Fruit fly (Drosophila melanogaster): ENCODE data around the gene CG9130.

Gene CG9130

dm6 chr3L:1256061-1256780 is 4.4 kb downstream of the CG9130 start, which contains the start of gene tfc:
Gene tfc, plus strand, starts transcription at chr3L:1256449.
- TF ChIP-seq Vsx2 (GFP tag; optimal IDR thresholded peaks at IDR 0.05; ENCODE audit: partially characterized antibody) = peak; percentile 43
- TF ChIP-seq CG9705 (GFP tag; optimal IDR thresholded peaks at IDR 0.05) = no peak
- no peak for TF ChIP-seq Rel (GFP tag; optimal IDR thresholded peaks at IDR 0.05)
- TF ChIP-seq Rel (tag; optimal IDR thresholded peaks at IDR 0.05) = peak; percentile 17
- peak; percentile 65 for TF ChIP-seq h (GFP tag; optimal IDR thresholded peaks at IDR 0.05)
- TF ChIP-seq GATAd (GFP tag; optimal IDR thresholded peaks at IDR 0.05) = no peak
- TF ChIP-seq br (GFP tag; optimal IDR thresholded peaks at IDR 0.05) = peak; percentile 7
- TF ChIP-seq jim (GFP tag; optimal IDR thresholded peaks at IDR 0.05) = peak; percentile 12
- no peak for TF ChIP-seq woc (GFP tag; optimal IDR thresholded peaks at IDR 0.05)
- TF ChIP-seq foxo (GFP tag; optimal IDR thresholded peaks at IDR 0.05) = peak in 1 of 2 experiments; percentile 10
- no peak for TF ChIP-seq psq (GFP tag; optimal IDR thresholded peaks at IDR 0.05)
- TF ChIP-seq pan (optimal IDR thresholded peaks at IDR 0.05) = no peak
- no peak for TF ChIP-seq lola (GFP tag; optimal IDR thresholded peaks at IDR 0.05)
- peak; percentile 35 for TF ChIP-seq fru (GFP tag; optimal IDR thresholded peaks at IDR 0.05)
- TF ChIP-seq dl (GFP tag; optimal IDR thresholded peaks at IDR 0.05; ENCODE audit: insufficient read depth in 1 of 2, partially characterized antibody in 2 of 2) = no peak
- peak; percentile 9 for TF ChIP-seq rgr (GFP tag; optimal IDR thresholded peaks at IDR 0.05)
- no peak for TF ChIP-seq Hr78 (GFP tag; optimal IDR thresholded peaks at IDR 0.05)
- no peak for TF ChIP-seq sv (GFP tag; optimal IDR thresholded peaks at IDR 0.05)
- no peak for TF ChIP-seq CG32264 (GFP tag; optimal IDR thresholded peaks at IDR 0.05)
- no peak for TF ChIP-seq Jra (GFP tag; optimal IDR thresholded peaks at IDR 0.05)
- no peak for TF ChIP-seq tai (GFP tag; optimal IDR thresholded peaks at IDR 0.05)
- peak; percentile 15 for TF ChIP-seq Sp1 (GFP tag; optimal IDR thresholded peaks at IDR 0.05)
- TF ChIP-seq Hnf4 (GFP tag; optimal IDR thresholded peaks at IDR 0.05) = no peak
- peak; percentile 23 for TF ChIP-seq Dif (GFP tag; optimal IDR thresholded peaks at IDR 0.05; ENCODE audit: partially characterized antibody)
- TF ChIP-seq Hr83 (GFP tag; optimal IDR thresholded peaks at IDR 0.05; ENCODE audit: poor library complexity, severe bottlenecking) = peak; percentile 17
- TF ChIP-seq usp (GFP tag; optimal IDR thresholded peaks at IDR 0.05) = no peak

dm6 chr3L:1258547-1258946 is 6.7 kb downstream of the CG9130 start:
- TF ChIP-seq Rel (GFP tag; optimal IDR thresholded peaks at IDR 0.05) (no peak), Rel (tag; optimal IDR thresholded peaks at IDR 0.05) (no peak), HLH106 (tag; optimal IDR thresholded peaks at IDR 0.05) (no peak), Mio (GFP tag; optimal IDR thresholded peaks at IDR 0.05) (no peak), CG32264 (GFP tag; optimal IDR thresholded peaks at IDR 0.05) (no peak), brk (GFP tag; optimal IDR thresholded peaks at IDR 0.05) (no peak)

DNA sequence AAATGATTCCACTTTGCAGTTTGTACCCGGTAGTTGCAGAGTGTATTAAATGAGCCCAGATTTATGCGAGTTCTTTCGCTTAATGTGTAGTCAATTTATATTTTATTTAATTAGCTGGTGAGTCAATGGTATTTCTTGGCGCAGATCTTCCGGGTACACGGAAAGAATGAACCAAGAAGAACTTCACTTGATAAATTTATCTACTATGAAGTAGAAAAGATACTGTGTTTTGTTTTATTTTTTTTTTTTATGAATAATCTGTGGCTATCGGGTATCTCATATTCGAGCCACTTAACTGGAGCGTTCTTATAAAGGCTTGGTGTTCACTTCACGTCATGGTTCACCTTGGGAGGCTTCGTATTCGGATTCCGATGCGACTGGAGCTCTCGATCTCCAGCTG is 13.2 kb downstream of the CG9130 start:
- peak; percentile 38 for TF ChIP-seq OdsH (GFP tag; optimal IDR thresholded peaks at IDR 0.05)
- peak; percentile 71 for TF ChIP-seq woc (GFP tag; optimal IDR thresholded peaks at IDR 0.05)
- no peak for TF ChIP-seq sage (GFP tag; optimal IDR thresholded peaks at IDR 0.05)
- TF ChIP-seq br (GFP tag; optimal IDR thresholded peaks at IDR 0.05) = peak; percentile 42
- no peak for TF ChIP-seq GATAd (GFP tag; optimal IDR thresholded peaks at IDR 0.05)
- peak; percentile 34 for TF ChIP-seq ey (GFP tag; optimal IDR thresholded peaks at IDR 0.05)
- no peak for TF ChIP-seq lola (GFP tag; optimal IDR thresholded peaks at IDR 0.05)
- TF ChIP-seq dmrt93B (GFP tag; optimal IDR thresholded peaks at IDR 0.05) = peak; percentile 12
- TF ChIP-seq pan (optimal IDR thresholded peaks at IDR 0.05) = peak; percentile 25
- no peak for TF ChIP-seq jim (GFP tag; optimal IDR thresholded peaks at IDR 0.05)
- TF ChIP-seq fru (GFP tag; optimal IDR thresholded peaks at IDR 0.05) = peak; percentile 34
- peak; percentile 71 for TF ChIP-seq h (GFP tag; optimal IDR thresholded peaks at IDR 0.05)
- TF ChIP-seq Hnf4 (GFP tag; optimal IDR thresholded peaks at IDR 0.05) = peak; percentile 2
- no peak for TF ChIP-seq usp (GFP tag; optimal IDR thresholded peaks at IDR 0.05)
- peak in 1 of 2 experiments; percentile 43 for TF ChIP-seq foxo (GFP tag; optimal IDR thresholded peaks at IDR 0.05)
- peak; percentile 23 for TF ChIP-seq rgr (GFP tag; optimal IDR thresholded peaks at IDR 0.05)
- no peak for TF ChIP-seq dl (GFP tag; optimal IDR thresholded peaks at IDR 0.05; ENCODE audit: insufficient read depth in 1 of 2, partially characterized antibody in 2 of 2)

All from whole organism, wandering third instar larva.